Fruit fly (Drosophila melanogaster): ENCODE results near the gene CG42752.

Gene CG42752

dm6 chr2L:18693877-18694723 lies 45.8 kb downstream of the CG42752 start (continued):
- peak; percentile 85 for TF ChIP-seq ci (GFP tag; IDR thresholded peaks at IDR 0.05)
- TF ChIP-seq Optix (GFP tag; IDR thresholded peaks at IDR 0.05) = peak; percentile 80
- TF ChIP-seq mirr (GFP tag; optimal IDR thresholded peaks at IDR 0.05) = peak; percentile 74
- 0 out of 2 replicates have a peak, but pooled peaks have one; percentile 21 for TF ChIP-seq gt (GFP tag; IDR thresholded peaks at IDR 0.05)
- no peak for TF ChIP-seq trh (GFP tag; optimal IDR thresholded peaks at IDR 0.05)
- no peak for TF ChIP-seq CG5245 (GFP tag; optimal IDR thresholded peaks at IDR 0.05)
- peak; percentile 3 for TF ChIP-seq salm (tag; optimal IDR thresholded peaks at IDR 0.05)
- no peak for TF ChIP-seq CG42726 (GFP tag; IDR thresholded peaks at IDR 0.05; ENCODE audit: partially characterized antibody)
- peak; percentile 58 for TF ChIP-seq Bteb2 (GFP tag; optimal IDR thresholded peaks at IDR 0.05)
- no peak for TF ChIP-seq Stat92E (GFP tag; optimal IDR thresholded peaks at IDR 0.05)
- peak; percentile 66; the same call in 3 of the 4 replicates for TF ChIP-seq Gug (GFP tag; IDR thresholded peaks at IDR 0.05)
- peak; percentile 36 for TF ChIP-seq slp2 (GFP tag; optimal IDR thresholded peaks at IDR 0.05)
- TF ChIP-seq Atf6 (GFP tag; IDR thresholded peaks at IDR 0.05) = peak; percentile 45; the same call in 1 of the 2 replicates
- peak; percentile 4 for TF ChIP-seq CG10654 (GFP tag; optimal IDR thresholded peaks at IDR 0.05)
- TF ChIP-seq shn (GFP tag; optimal IDR thresholded peaks at IDR 0.05) = peak; percentile 71
- TF ChIP-seq CG3281 (GFP tag; optimal IDR thresholded peaks at IDR 0.05) = peak; percentile 43
- TF ChIP-seq gce (GFP tag; IDR thresholded peaks at IDR 0.05) = peak; percentile 76; the same call in 2 of the 3 replicates
- TF ChIP-seq Asciz (GFP tag; optimal IDR thresholded peaks at IDR 0.05) = no peak
- peak; percentile 99 for TF ChIP-seq sqz (GFP tag; optimal IDR thresholded peaks at IDR 0.05)
- TF ChIP-seq CG13894 (tag; optimal IDR thresholded peaks at IDR 0.05) = peak; percentile 84
- TF ChIP-seq ems (GFP tag; optimal IDR thresholded peaks at IDR 0.05) = peak; percentile 41
- TF ChIP-seq CG5953 (GFP tag; IDR thresholded peaks at IDR 0.05) = peak; percentile 49
- no peak for TF ChIP-seq wor (GFP tag; IDR thresholded peaks at IDR 0.05)
- TF ChIP-seq tio (GFP tag; optimal IDR thresholded peaks at IDR 0.05) = peak; percentile 46
- peak; percentile 45 for TF ChIP-seq CG15269 (tag; optimal IDR thresholded peaks at IDR 0.05)
- TF ChIP-seq HmgZ (tag; optimal IDR thresholded peaks at IDR 0.05) = peak; percentile 53
- peak; percentile 6 for TF ChIP-seq ewg (GFP tag; optimal IDR thresholded peaks at IDR 0.05)
- peak; percentile 16 for TF ChIP-seq CG18619 (GFP tag; optimal IDR thresholded peaks at IDR 0.05)
- peak in 1 of 2 experiments; percentile 43 for TF ChIP-seq chif (GFP tag; optimal IDR thresholded peaks at IDR 0.05)
- no peak for TF ChIP-seq pita (GFP tag; optimal IDR thresholded peaks at IDR 0.05)
- TF ChIP-seq chm (GFP tag; IDR thresholded peaks at IDR 0.05) = no peak; the same call in 1 of the 2 replicates
- no peak for TF ChIP-seq inv (GFP tag; IDR thresholded peaks at IDR 0.05; ENCODE audit: partially characterized antibody)
- TF ChIP-seq Blimp-1 (GFP tag; optimal IDR thresholded peaks at IDR 0.05) = peak; percentile 48
- no peak for TF ChIP-seq bowl (GFP tag; IDR thresholded peaks at IDR 0.05)
- TF ChIP-seq Fer1 (GFP tag; optimal IDR thresholded peaks at IDR 0.05) = peak; percentile 59
- peak; percentile 26 for TF ChIP-seq CG16863 (GFP tag; optimal IDR thresholded peaks at IDR 0.05)
- peak; percentile 44 for TF ChIP-seq CG18011 (GFP tag; optimal IDR thresholded peaks at IDR 0.05)
- TF ChIP-seq CG11247 (GFP tag; IDR thresholded peaks at IDR 0.05) = peak; percentile 71
- peak; percentile 63 for TF ChIP-seq CG10209 (GFP tag; optimal IDR thresholded peaks at IDR 0.05)
- peak; percentile 73 for TF ChIP-seq slbo (GFP tag; IDR thresholded peaks at IDR 0.05)
- no peak for TF ChIP-seq Atf-2 (GFP tag; optimal IDR thresholded peaks at IDR 0.05)
- TF ChIP-seq Dek (tag; optimal IDR thresholded peaks at IDR 0.05) = peak; percentile 36
- TF ChIP-seq CG18476 (GFP tag; optimal IDR thresholded peaks at IDR 0.05) = peak; percentile 15
- TF ChIP-seq CG2199 (GFP tag; IDR thresholded peaks at IDR 0.05) = peak; percentile 74; the same call in 2 of the 3 replicates
- peak; percentile 22 for TF ChIP-seq CG4854 (GFP tag; optimal IDR thresholded peaks at IDR 0.05)
- peak; percentile 78 for TF ChIP-seq Aef1 (GFP tag; IDR thresholded peaks at IDR 0.05)
- peak; percentile 10 for TF ChIP-seq TFAM (GFP tag; optimal IDR thresholded peaks at IDR 0.05)
- TF ChIP-seq zen (tag; optimal IDR thresholded peaks at IDR 0.05) = no peak

All from whole organism, embryonic.